Fruit fly (Drosophila melanogaster): ENCODE data around the gene CG43290.
A peak's percentile ranks its signal among the peaks of the same experiment; 100 is the strongest.

Gene CG43290

dm6 chr3R:7326200-7326599, 23.2 kb downstream of the CG43290 start:
- TF ChIP-seq Dll (optimal IDR thresholded peaks at IDR 0.05) (no peak), CG8478 (optimal IDR thresholded peaks at IDR 0.05) (no peak), usp (GFP tag; optimal IDR thresholded peaks at IDR 0.05) (no peak), psq (optimal IDR thresholded peaks at IDR 0.05) (no peak), pan (optimal IDR thresholded peaks at IDR 0.05) (no peak), EcR (GFP tag; optimal IDR thresholded peaks at IDR 0.05) (no peak)

- TF ChIP-seq Dll (optimal IDR thresholded peaks at IDR 0.05) (no peak), psq (optimal IDR thresholded peaks at IDR 0.05) (no peak), usp (GFP tag; optimal IDR thresholded peaks at IDR 0.05) (no peak), EcR (GFP tag; optimal IDR thresholded peaks at IDR 0.05) (no peak), CG8478 (optimal IDR thresholded peaks at IDR 0.05) (no peak), pan (optimal IDR thresholded peaks at IDR 0.05) (no peak)
These were observed 26.8 kb downstream of the CG43290 start for dm6 chr3R:7322549-7322948.

DNA sequence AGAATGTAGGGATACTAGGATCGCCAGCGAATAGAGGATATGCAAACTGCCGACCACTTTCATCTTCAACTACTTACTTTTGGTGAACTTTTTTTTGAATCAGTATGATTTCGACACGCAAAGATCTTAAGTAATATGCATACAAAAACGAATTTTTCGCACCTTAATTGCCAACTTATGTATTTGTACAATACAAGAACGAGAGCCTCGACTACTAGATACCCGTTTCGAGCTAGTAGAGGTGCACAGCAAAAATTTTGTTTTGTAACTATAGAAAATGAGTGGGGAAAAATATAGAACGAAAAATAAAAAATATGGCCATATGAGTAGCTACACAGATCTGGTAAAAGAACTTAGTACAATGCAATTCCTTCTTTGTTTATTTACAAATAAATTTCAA, 32.2 kb downstream of the CG43290 start, which contains the start of gene CG10029:
CG10029 (minus strand) TSS at position 101 of the 400 bp plus-strand sequence.
- TF ChIP-seq EcR (GFP tag; optimal IDR thresholded peaks at IDR 0.05): no peak
- no peak for TF ChIP-seq Dll (optimal IDR thresholded peaks at IDR 0.05)
- no peak for TF ChIP-seq usp (GFP tag; optimal IDR thresholded peaks at IDR 0.05)
- no peak for TF ChIP-seq CG8478 (optimal IDR thresholded peaks at IDR 0.05)
- no peak for TF ChIP-seq psq (optimal IDR thresholded peaks at IDR 0.05)
- TF ChIP-seq pan (optimal IDR thresholded peaks at IDR 0.05): no peak

DNA sequence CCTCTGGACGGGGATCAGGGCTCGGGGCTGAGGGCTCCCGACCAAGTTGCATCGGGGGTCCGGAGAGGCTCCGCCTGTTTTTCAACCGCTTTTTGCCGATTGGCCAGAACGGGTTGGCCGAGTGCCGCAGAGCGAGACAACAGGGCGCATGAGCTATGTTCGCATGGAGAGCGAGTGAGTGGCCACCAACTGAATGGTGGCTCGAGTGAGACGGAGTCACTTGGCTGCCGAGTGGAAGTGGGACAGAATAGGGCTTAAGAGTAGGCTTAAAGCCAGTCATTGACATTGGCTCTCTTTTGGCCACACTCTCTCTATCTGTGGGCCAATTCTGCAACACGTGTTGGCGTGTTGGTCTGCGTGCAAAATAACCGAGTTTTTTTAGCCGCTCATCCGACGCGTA, 36.3 kb downstream of the CG43290 start:
- no peak for TF ChIP-seq pan (optimal IDR thresholded peaks at IDR 0.05)
- peak in 1 of 2 experiments; percentile 59 for TF ChIP-seq EcR (GFP tag; optimal IDR thresholded peaks at IDR 0.05)
- TF ChIP-seq CG8478 (optimal IDR thresholded peaks at IDR 0.05): peak; percentile 81
- TF ChIP-seq psq (optimal IDR thresholded peaks at IDR 0.05): no peak
- TF ChIP-seq Dll (optimal IDR thresholded peaks at IDR 0.05): no peak
- TF ChIP-seq usp (GFP tag; optimal IDR thresholded peaks at IDR 0.05): no peak

dm6 chr3R:7310576-7310975, 38.8 kb downstream of the CG43290 start:
- no peak for TF ChIP-seq CG8478 (optimal IDR thresholded peaks at IDR 0.05)
- TF ChIP-seq Dll (optimal IDR thresholded peaks at IDR 0.05): no peak
- no peak for TF ChIP-seq psq (optimal IDR thresholded peaks at IDR 0.05)
- TF ChIP-seq EcR (GFP tag; optimal IDR thresholded peaks at IDR 0.05): no peak
- no peak for TF ChIP-seq usp (GFP tag; optimal IDR thresholded peaks at IDR 0.05)

dm6 chr3R:7309579-7310037, 39.7 kb downstream of the CG43290 start, which contains the start of gene rn:
Gene rn, minus strand, starts transcription at chr3R:7309629.
- no peak for TF ChIP-seq pan (optimal IDR thresholded peaks at IDR 0.05)

DNA sequence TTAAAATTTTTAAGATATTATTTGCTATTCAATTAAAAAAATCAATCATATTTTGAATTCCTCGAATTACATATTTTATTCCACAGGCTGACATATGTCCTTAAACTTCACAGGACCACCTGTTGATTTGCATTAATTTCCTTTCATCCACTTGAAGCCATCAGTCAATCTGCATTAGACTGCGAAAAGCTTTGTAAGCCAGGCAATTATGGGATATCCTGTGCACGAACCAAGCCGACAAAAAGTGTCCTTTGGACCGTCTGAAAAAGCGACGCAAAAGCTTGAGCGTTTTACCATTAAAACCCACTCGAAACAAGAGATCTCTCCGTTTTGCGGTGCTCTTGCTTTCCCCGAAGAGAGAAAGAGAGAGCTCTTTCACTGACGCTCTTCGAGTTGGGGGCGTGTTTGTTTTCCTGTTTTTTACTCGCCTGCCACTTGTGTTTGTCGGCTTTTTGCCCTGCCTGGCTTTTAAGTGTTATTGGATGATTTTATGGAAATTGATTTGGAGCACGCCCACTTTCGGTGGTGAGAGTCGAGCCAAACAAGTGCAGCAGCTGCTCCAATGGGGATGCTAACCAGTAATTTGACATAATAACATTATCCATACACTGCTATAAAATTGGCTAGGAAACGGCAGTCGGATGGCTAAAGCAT, 42.7 kb downstream of the CG43290 start:
- TF ChIP-seq CG8478 (optimal IDR thresholded peaks at IDR 0.05): no peak
- no peak for TF ChIP-seq psq (optimal IDR thresholded peaks at IDR 0.05)
- TF ChIP-seq pan (optimal IDR thresholded peaks at IDR 0.05): no peak
- no peak for TF ChIP-seq usp (GFP tag; optimal IDR thresholded peaks at IDR 0.05)
- no peak for TF ChIP-seq EcR (GFP tag; optimal IDR thresholded peaks at IDR 0.05)
- TF ChIP-seq Dll (optimal IDR thresholded peaks at IDR 0.05): no peak

dm6 chr3R:7304455-7305088, 44.8 kb downstream of the CG43290 start, which contains the start of gene CG42544:
Gene CG42544, plus strand, starts transcription at chr3R:7304592.
- TF ChIP-seq EcR (GFP tag; optimal IDR thresholded peaks at IDR 0.05): no peak
- no peak for TF ChIP-seq CG8478 (optimal IDR thresholded peaks at IDR 0.05)
- no peak for TF ChIP-seq pan (optimal IDR thresholded peaks at IDR 0.05)
- no peak for TF ChIP-seq usp (GFP tag; optimal IDR thresholded peaks at IDR 0.05)
- TF ChIP-seq Dll (optimal IDR thresholded peaks at IDR 0.05): no peak
- TF ChIP-seq psq (optimal IDR thresholded peaks at IDR 0.05): no peak
